Worm (Caenorhabditis elegans): ENCODE results near the gene F46B6.10.
A peak's percentile ranks its signal among the peaks of the same experiment; 100 is the strongest.

Gene F46B6.10

ce11 chrV:9789657-9790261 is 12.1 kb downstream of the F46B6.10 start, which contains the start of gene ztf-7 (continued):
- TF ChIP-seq Y67H2A.10 (GFP tag; conservative IDR thresholded peaks at IDR 0.05) (peak; percentile 81), ccch-3 (GFP tag; optimal IDR thresholded peaks at IDR 0.05) (no peak), snpc-1.1 (tag; optimal IDR thresholded peaks at IDR 0.05; ENCODE audit: insufficient read depth) (no peak), F57A8.1 (GFP tag; optimal IDR thresholded peaks at IDR 0.05) (no peak), F49E8.2 (tag; optimal IDR thresholded peaks at IDR 0.05; ENCODE audit: insufficient read depth) (peak; percentile 3), gei-17 (GFP tag; optimal IDR thresholded peaks at IDR 0.05) (peak; percentile 89), Y53F4B.3 (GFP tag; IDR thresholded peaks at IDR 0.05) (no peak), sptf-2 (GFP tag; optimal IDR thresholded peaks at IDR 0.05) (no peak), nfyb-1 (GFP tag; IDR thresholded peaks at IDR 0.05) (peak; percentile 96), dpl-1 (GFP tag; optimal IDR thresholded peaks at IDR 0.05) (peak; percentile 49), F10E7.11 (tag; optimal IDR thresholded peaks at IDR 0.05) (no peak), xnd-1 (tag; optimal IDR thresholded peaks at IDR 0.05) (no peak), akir-1 (GFP tag; optimal IDR thresholded peaks at IDR 0.05) (peak; percentile 15), ceh-79 (tag; optimal IDR thresholded peaks at IDR 0.05) (peak; percentile 32), Y56A3A.18 (GFP tag; IDR thresholded peaks at IDR 0.05) (peak; percentile 94), T07F8.4 (tag; optimal IDR thresholded peaks at IDR 0.05) (no peak), pha-4 (tag; optimal IDR thresholded peaks at IDR 0.05) (no peak), madf-6 (GFP tag; IDR thresholded peaks at IDR 0.05) (peak; percentile 69), lsl-1 (GFP tag; optimal IDR thresholded peaks at IDR 0.05) (peak; percentile 68), efl-1 (GFP tag; optimal IDR thresholded peaks at IDR 0.05) (peak; percentile 36), ztf-6 (GFP tag; IDR thresholded peaks at IDR 0.05) (0 out of 2 replicates have a peak, but pooled peaks have one; percentile 42), F57C9.4 (tag; optimal IDR thresholded peaks at IDR 0.05) (no peak), mel-28 (tag; optimal IDR thresholded peaks at IDR 0.05; ENCODE audit: borderline replicate concordance) (no peak), D2030.7 (GFP tag; IDR thresholded peaks at IDR 0.05) (peak; percentile 26; the same call in 1 of the 2 replicates), nhr-27 (tag; optimal IDR thresholded peaks at IDR 0.05) (peak; percentile 8), nhr-90 (tag; optimal IDR thresholded peaks at IDR 0.05) (peak; percentile 77), ekl-4 (GFP tag; IDR thresholded peaks at IDR 0.05) (peak; percentile 96), nfya-1 (tag; optimal IDR thresholded peaks at IDR 0.05; ENCODE audit: borderline replicate concordance, insufficient read depth) (no peak), egrh-3 (GFP tag; IDR thresholded peaks at IDR 0.05) (no peak), C06A6.2 (GFP tag; conservative IDR thresholded peaks at IDR 0.05) (peak; percentile 93), F23B12.7 (tag; optimal IDR thresholded peaks at IDR 0.05; ENCODE audit: insufficient read depth) (peak; percentile 55), tbp1 (GFP tag; optimal IDR thresholded peaks at IDR 0.05) (peak; percentile 73), unc-130 (GFP tag; optimal IDR thresholded peaks at IDR 0.05) (no peak), madf-8 (GFP tag; conservative IDR thresholded peaks at IDR 0.05) (no peak), attf-5 (GFP tag; optimal IDR thresholded peaks at IDR 0.05) (peak; percentile 97), nhr-120 (GFP tag; IDR thresholded peaks at IDR 0.05) (no peak), C17E4.6 (GFP tag; IDR thresholded peaks at IDR 0.05) (peak; percentile 54; the same call in 1 of the 2 replicates), dpff-1 (tag; optimal IDR thresholded peaks at IDR 0.05) (no peak), lir-1 (GFP tag; conservative IDR thresholded peaks at IDR 0.05) (peak; percentile 89), ceh-40 (GFP tag; IDR thresholded peaks at IDR 0.05) (no peak), B0035.1 (tag; optimal IDR thresholded peaks at IDR 0.05) (peak; percentile 77), him-1 (tag; optimal IDR thresholded peaks at IDR 0.05) (no peak), sea-2 (GFP tag; IDR thresholded peaks at IDR 0.05) (peak; percentile 70; the same call in 1 of the 2 replicates), aptf-3 (GFP tag; IDR thresholded peaks at IDR 0.05) (no peak), snpc-3.4 (tag; optimal IDR thresholded peaks at IDR 0.05) (no peak), rec-8 (tag; optimal IDR thresholded peaks at IDR 0.05) (no peak), lag-1 (GFP tag; IDR thresholded peaks at IDR 0.05) (0 out of 2 replicates have a peak, but pooled peaks have one; percentile 56)
